Worm (Caenorhabditis elegans): Measurements from ENCODE around the gene B0294.1.

DNA sequence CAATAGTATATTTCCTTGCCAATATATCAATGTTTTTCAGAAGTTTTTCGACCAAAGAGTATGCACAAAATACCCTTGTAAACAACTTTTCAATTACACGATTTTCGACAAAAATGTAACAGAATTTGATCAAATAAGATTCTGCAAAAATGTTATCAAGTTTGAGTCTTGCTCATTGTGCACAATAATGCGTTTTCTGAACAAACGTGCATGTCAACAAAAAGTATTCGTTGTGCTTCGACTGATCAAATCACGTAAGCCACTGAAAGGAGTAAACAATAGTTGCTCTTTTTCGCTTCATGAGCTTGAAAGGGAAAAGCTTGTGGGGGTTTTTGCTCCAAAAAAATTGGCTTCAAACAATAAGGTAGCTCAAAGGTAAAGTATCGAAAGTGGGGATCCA, 9.9 kb upstream of the B0294.1 start:
- TF ChIP-seq lir-1 (GFP tag; conservative IDR thresholded peaks at IDR 0.05) (no peak), F39B2.1 (GFP tag; IDR thresholded peaks at IDR 0.05) (no peak), K11D2.4 (GFP tag; IDR thresholded peaks at IDR 0.05) (no peak), F37B4.10 (GFP tag; IDR thresholded peaks at IDR 0.05) (no peak), lin-54 (GFP tag; optimal IDR thresholded peaks at IDR 0.05) (no peak)

All from whole organism, young adult.